Fruit fly (Drosophila melanogaster) whole organism, prepupa: ENCODE measurements around the gene CG6094.

ENCODE experiments used
- Blimp-1 ChIP-seq: fragments of 200-800 bp; sonication (Bioruptor generic); optimal IDR thresholded peaks from 3 replicates; lab custom pipeline; 2017; ENCODE audit warnings: missing biosample characterization, missing genetic modification characterization, mild to moderate bottlenecking, moderate library complexity, missing genetic modification reagents
- CG32006 ChIP-seq: fragments of 200-800 bp; sonication (Bioruptor generic); optimal IDR thresholded peaks from 3 replicates; lab custom pipeline; 2017; ENCODE audit warnings: missing biosample characterization, mild to moderate bottlenecking, missing genetic modification characterization
- CG4318 ChIP-seq: fragments of 200-800 bp; sonication (Bioruptor generic); optimal IDR thresholded peaks from 3 replicates; lab custom pipeline; 2017; ENCODE audit warnings: missing biosample characterization, mild to moderate bottlenecking, missing genetic modification characterization
- CG6163 ChIP-seq: fragments of 200-800 bp; sonication (Bioruptor generic); IDR thresholded peaks from 3 replicates; pipeline ENCODE4 v1.3.6; 2022; ENCODE audit warnings: missing biosample characterization, missing genetic modification characterization
- CG8632 ChIP-seq: fragments of 200-800 bp; sonication (Bioruptor generic); optimal IDR thresholded peaks from 3 replicates; lab custom pipeline; 2016; ENCODE audit warnings: missing biosample characterization, missing genetic modification characterization
- Eip93F ChIP-seq: fragments of 200-800 bp; sonication (Bioruptor generic); optimal IDR thresholded peaks from 2 replicates; lab custom pipeline; 2016; ENCODE audit warnings: missing biosample characterization, mild to moderate bottlenecking, missing genetic modification characterization
- Ets96B ChIP-seq: fragments of 200-800 bp; optimal IDR thresholded peaks from 2 replicates; lab custom pipeline; 2019; ENCODE audit warnings: missing biosample characterization, mild to moderate bottlenecking, missing genetic modification characterization, moderate library complexity
- Hr38 ChIP-seq: sonication (Bioruptor generic); optimal IDR thresholded peaks from 2 replicates; lab custom pipeline; 2016; ENCODE audit warnings: missing biosample characterization, missing genetic modification characterization
- Hr39 ChIP-seq: fragments of 200-800 bp; sonication (Bioruptor generic); optimal IDR thresholded peaks from 2 replicates; lab custom pipeline; 2016; ENCODE audit warnings: missing biosample characterization, missing genetic modification characterization
- Lpt ChIP-seq: fragments of 200-800 bp; sonication (Bioruptor generic); optimal IDR thresholded peaks from 3 replicates; lab custom pipeline; 2016; ENCODE audit warnings: missing biosample characterization, missing genetic modification characterization
- acj6 ChIP-seq: fragments of 200-800 bp; sonication (Bioruptor generic); optimal IDR thresholded peaks from 3 replicates; lab custom pipeline; 2016; ENCODE audit warnings: missing biosample characterization, missing genetic modification characterization
- dac ChIP-seq: fragments of 200-800 bp; sonication (Bioruptor generic); optimal IDR thresholded peaks from 2 replicates; lab custom pipeline; 2017; ENCODE audit warnings: missing biosample characterization, mild to moderate bottlenecking, missing genetic modification characterization
- dsx ChIP-seq: fragments of 200-800 bp; optimal IDR thresholded peaks from 3 replicates; lab custom pipeline; 2019; ENCODE audit warnings: missing biosample characterization, mild to moderate bottlenecking, missing genetic modification characterization, moderate library complexity; ENCODE audit not compliant: poor library complexity, severe bottlenecking
- eg ChIP-seq: fragments of 200-800 bp; sonication (Bioruptor generic); IDR thresholded peaks from 3 replicates; pipeline ENCODE4 v1.3.6; 2022; ENCODE audit warnings: missing biosample characterization, missing genetic modification characterization
- fkh ChIP-seq: fragments of 200-800 bp; sonication (Bioruptor generic); optimal IDR thresholded peaks from 3 replicates; lab custom pipeline; 2017; ENCODE audit warnings: missing biosample characterization, mild to moderate bottlenecking, missing genetic modification characterization, moderate library complexity
- pdm3 ChIP-seq: fragments of 200-800 bp; sonication (Bioruptor generic); optimal IDR thresholded peaks from 3 replicates; lab custom pipeline; 2016; ENCODE audit warnings: missing biosample characterization, missing genetic modification characterization
- salr ChIP-seq, 2 experiments: fragments of 200-800 bp; sonication (Bioruptor generic); optimal IDR thresholded peaks; 3 replicates each; lab custom pipeline; 2016 to 2018; ENCODE audit warnings: missing biosample characterization in 2 of 2, missing genetic modification characterization in 2 of 2, mild to moderate bottlenecking in 1 of 2
- topi ChIP-seq: fragments of 200-800 bp; sonication (Bioruptor generic); optimal IDR thresholded peaks from 3 replicates; lab custom pipeline; 2016; ENCODE audit warnings: missing biosample characterization, missing genetic modification characterization

The CG6094 gene

DNA sequence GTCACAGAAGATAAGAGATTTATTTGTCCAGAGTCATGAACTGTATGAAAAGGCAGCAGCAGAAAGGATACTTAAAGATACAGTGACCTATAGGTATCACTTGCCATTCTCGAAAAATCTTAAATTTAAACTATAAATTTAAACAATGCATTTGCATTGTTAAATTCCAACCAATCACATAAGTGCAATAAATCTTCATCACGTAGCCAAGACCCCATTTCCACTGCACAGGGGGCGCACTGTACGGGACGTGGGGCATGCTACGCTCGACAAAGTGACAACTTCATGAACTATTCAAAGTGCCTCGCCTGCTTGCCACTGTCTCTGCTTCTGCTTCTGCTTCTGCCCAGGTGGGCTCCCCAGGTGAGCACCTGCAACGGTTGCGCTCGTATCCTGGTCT lies 48.4 kb downstream of the CG6094 start:
- TF ChIP-seq CG4318 (no peak), topi (GFP tag; lab: Kevin White, UChicago) (no peak), CG32006 (GFP tag; lab: Kevin White, UChicago) (no peak), Eip93F (GFP tag; lab: Kevin White, UChicago) (no peak), Lpt (GFP tag; lab: Kevin White, UChicago) (no peak), Ets96B (tag; lab: Kevin White, UChicago) (no peak), acj6 (peak; percentile 12), fkh (GFP tag; lab: Kevin White, UChicago) (no peak), pdm3 (GFP tag; lab: Kevin White, UChicago) (no peak), dsx (no peak), CG8632 (no peak), CG6163 (GFP tag; lab: Robert Waterston, UW) (peak; percentile 50; the same call in 2 of the 3 replicates), dac (GFP tag; lab: Kevin White, UChicago) (no peak), Hr38 (GFP tag; lab: Kevin White, UChicago) (no peak), salr (GFP tag; optimal IDR thresholded peaks at IDR 0.05; lab: Kevin White, UChicago) (no peak), Hr39 (GFP tag; lab: Kevin White, UChicago) (peak; percentile 2), eg (GFP tag; lab: Robert Waterston, UW) (peak; percentile 42; the same call in 1 of the 3 replicates), Blimp-1 (GFP tag; lab: Kevin White, UChicago) (no peak)
